Worm (Caenorhabditis elegans) whole organism, L3 larva: ENCODE data around the gene gon-14.
A peak's percentile ranks its signal among the peaks of the same experiment; 100 is the strongest.

Experiments
- R02D3.7 ChIP-seq: fragments of 150-350 bp; optimal IDR thresholded peaks from 2 replicates; lab custom pipeline; 2014; ENCODE audit warnings: missing biosample characterization, missing genetic modification characterization
- ZK546.5 ChIP-seq: sonication (generic microtip); optimal IDR thresholded peaks from 2 replicates; lab custom pipeline; 2017; ENCODE audit warnings: missing biosample characterization, missing genetic modification characterization
- aly-2 ChIP-seq: fragments of 150-350 bp; optimal IDR thresholded peaks from 2 replicates; lab custom pipeline; 2014; ENCODE audit warnings: missing biosample characterization, missing genetic modification characterization
- ceh-16 ChIP-seq: sonication (generic microtip); optimal IDR thresholded peaks from 2 replicates; lab custom pipeline; 2017; ENCODE audit warnings: missing biosample characterization, missing genetic modification characterization
- ceh-28 ChIP-seq: fragments of 150-350 bp; optimal IDR thresholded peaks from 2 replicates; lab custom pipeline; 2014; ENCODE audit warnings: missing biosample characterization, missing genetic modification reagents, missing genetic modification characterization
- ceh-82 ChIP-seq: fragments of 150-350 bp; optimal IDR thresholded peaks from 2 replicates; lab custom pipeline; 2014; ENCODE audit warnings: missing biosample characterization, missing genetic modification characterization
- ceh-9 ChIP-seq: sonication (generic microtip); optimal IDR thresholded peaks from 2 replicates; lab custom pipeline; 2018; ENCODE audit warnings: missing biosample characterization, missing genetic modification characterization
- egl-27 ChIP-seq: sonication (generic microtip); optimal IDR thresholded peaks from 4 replicates; lab custom pipeline; 2017; ENCODE audit warnings: missing biosample characterization, missing genetic modification reagents, missing genetic modification characterization
- egl-5 ChIP-seq: fragments of 150-350 bp; optimal IDR thresholded peaks from 2 replicates; lab custom pipeline; 2017; ENCODE audit warnings: missing biosample characterization, missing genetic modification reagents, missing genetic modification characterization, inconsistent platforms
- elt-1 ChIP-seq: fragments of 150-350 bp; optimal IDR thresholded peaks from 2 replicates; lab custom pipeline; 2014; ENCODE audit warnings: missing biosample characterization, missing genetic modification characterization
- elt-2 ChIP-seq: sonication (generic microtip); optimal IDR thresholded peaks from 2 replicates; lab custom pipeline; 2016; ENCODE audit warnings: missing genetic modification reagents, mild to moderate bottlenecking, missing genetic modification characterization, missing compliant biosample characterization
- fos-1 ChIP-seq: fragments of 150-350 bp; optimal IDR thresholded peaks from 2 replicates; lab custom pipeline; 2014; ENCODE audit warnings: missing biosample characterization, missing genetic modification characterization
- hmg-11 ChIP-seq: sonication (generic microtip); optimal IDR thresholded peaks from 2 replicates; lab custom pipeline; 2016; ENCODE audit warnings: missing genetic modification characterization, missing compliant biosample characterization
- jun-1 ChIP-seq: fragments of 150-350 bp; optimal IDR thresholded peaks from 2 replicates; lab custom pipeline; 2014; ENCODE audit warnings: missing biosample characterization, missing genetic modification reagents, missing genetic modification characterization
- lin-15B ChIP-seq: fragments of 150-350 bp; optimal IDR thresholded peaks from 2 replicates; lab custom pipeline; 2014; ENCODE audit warnings: missing biosample characterization, missing genetic modification characterization
- lin-39 ChIP-seq: fragments of 150-350 bp; optimal IDR thresholded peaks from 2 replicates; lab custom pipeline; 2018; ENCODE audit warnings: missing biosample characterization, missing genetic modification reagents, missing genetic modification characterization
- mdl-1 ChIP-seq: fragments of 150-350 bp; optimal IDR thresholded peaks from 2 replicates; lab custom pipeline; 2014; ENCODE audit warnings: missing biosample characterization, missing genetic modification characterization
- nfya-1 ChIP-seq: sonication (generic microtip); optimal IDR thresholded peaks from 2 replicates; lab custom pipeline; 2017; ENCODE audit warnings: missing genetic modification characterization, mild to moderate bottlenecking, missing compliant biosample characterization, antibody characterized with exemption, moderate library complexity; ENCODE audit not compliant: insufficient read depth
- nhr-11 ChIP-seq: fragments of 150-350 bp; optimal IDR thresholded peaks from 2 replicates; lab custom pipeline; 2014; ENCODE audit warnings: missing biosample characterization, missing genetic modification characterization
- nhr-12 ChIP-seq: fragments of 150-350 bp; optimal IDR thresholded peaks from 2 replicates; lab custom pipeline; 2014; ENCODE audit warnings: missing biosample characterization, missing genetic modification characterization
- nhr-23 ChIP-seq: fragments of 150-350 bp; optimal IDR thresholded peaks from 2 replicates; lab custom pipeline; 2014; ENCODE audit warnings: missing biosample characterization, missing genetic modification reagents, missing genetic modification characterization
- nhr-237 ChIP-seq: fragments of 150-350 bp; optimal IDR thresholded peaks from 2 replicates; lab custom pipeline; 2014; ENCODE audit warnings: missing biosample characterization, missing genetic modification characterization
- nhr-25 ChIP-seq: sonication (generic microtip); optimal IDR thresholded peaks from 2 replicates; lab custom pipeline; 2017; ENCODE audit warnings: missing biosample characterization, missing genetic modification characterization
- nhr-28 ChIP-seq: fragments of 150-350 bp; optimal IDR thresholded peaks from 2 replicates; lab custom pipeline; 2014; ENCODE audit warnings: missing biosample characterization, missing genetic modification characterization
- nhr-43 ChIP-seq: sonication (generic microtip); optimal IDR thresholded peaks from 2 replicates; lab custom pipeline; 2016; ENCODE audit warnings: mild to moderate bottlenecking, missing genetic modification characterization, missing compliant biosample characterization; ENCODE audit not compliant: poor library complexity, severe bottlenecking
- nhr-67 ChIP-seq: fragments of 150-350 bp; optimal IDR thresholded peaks from 2 replicates; lab custom pipeline; 2014; ENCODE audit warnings: missing biosample characterization, missing genetic modification characterization
- nhr-76 ChIP-seq: fragments of 150-350 bp; sonication (generic microtip); optimal IDR thresholded peaks from 5 replicates; lab custom pipeline; 2014; ENCODE audit warnings: missing biosample characterization, missing genetic modification characterization
- nhr-77 ChIP-seq: fragments of 150-350 bp; optimal IDR thresholded peaks from 2 replicates; lab custom pipeline; 2014; ENCODE audit warnings: missing biosample characterization, missing genetic modification characterization
- pha-4 ChIP-seq: fragments of 150-350 bp; optimal IDR thresholded peaks from 2 replicates; lab custom pipeline; 2014; ENCODE audit warnings: missing biosample characterization, missing genetic modification reagents, missing genetic modification characterization
- pqm-1 ChIP-seq: fragments of 150-350 bp; optimal IDR thresholded peaks from 2 replicates; lab custom pipeline; 2017; ENCODE audit warnings: missing biosample characterization, missing genetic modification characterization, inconsistent platforms
- sea-2 ChIP-seq: fragments of 150-350 bp; sonication (generic microtip); optimal IDR thresholded peaks from 4 replicates; lab custom pipeline; 2014; ENCODE audit warnings: missing biosample characterization, missing genetic modification reagents, missing genetic modification characterization
- skn-1 ChIP-seq: fragments of 150-350 bp; optimal IDR thresholded peaks from 2 replicates; lab custom pipeline; 2014; ENCODE audit warnings: missing biosample characterization, missing genetic modification characterization
- snpc-4 ChIP-seq: fragments of 150-350 bp; optimal IDR thresholded peaks from 2 replicates; lab custom pipeline; 2014; ENCODE audit warnings: missing biosample characterization, missing genetic modification characterization
- tbx-2 ChIP-seq: sonication (generic microtip); optimal IDR thresholded peaks from 2 replicates; lab custom pipeline; 2016; ENCODE audit warnings: mild to moderate bottlenecking, missing genetic modification characterization, missing compliant biosample characterization
- unc-39 ChIP-seq: sonication (generic microtip); optimal IDR thresholded peaks from 4 replicates; lab custom pipeline; 2017; ENCODE audit warnings: missing biosample characterization, missing genetic modification characterization
- unc-62 ChIP-seq: fragments of 150-350 bp; sonication (generic microtip); optimal IDR thresholded peaks from 4 replicates; lab custom pipeline; 2014; ENCODE audit warnings: missing biosample characterization, missing genetic modification reagents, missing genetic modification characterization
- zag-1 ChIP-seq: fragments of 150-350 bp; optimal IDR thresholded peaks from 2 replicates; lab custom pipeline; 2014; ENCODE audit warnings: missing biosample characterization, missing genetic modification characterization
- ztf-11 ChIP-seq: fragments of 150-350 bp; optimal IDR thresholded peaks from 2 replicates; lab custom pipeline; 2014; ENCODE audit warnings: missing biosample characterization, missing genetic modification characterization
- ztf-4 ChIP-seq: fragments of 150-350 bp; optimal IDR thresholded peaks from 2 replicates; lab custom pipeline; 2014; ENCODE audit warnings: missing biosample characterization, missing genetic modification characterization

Gene gon-14

DNA sequence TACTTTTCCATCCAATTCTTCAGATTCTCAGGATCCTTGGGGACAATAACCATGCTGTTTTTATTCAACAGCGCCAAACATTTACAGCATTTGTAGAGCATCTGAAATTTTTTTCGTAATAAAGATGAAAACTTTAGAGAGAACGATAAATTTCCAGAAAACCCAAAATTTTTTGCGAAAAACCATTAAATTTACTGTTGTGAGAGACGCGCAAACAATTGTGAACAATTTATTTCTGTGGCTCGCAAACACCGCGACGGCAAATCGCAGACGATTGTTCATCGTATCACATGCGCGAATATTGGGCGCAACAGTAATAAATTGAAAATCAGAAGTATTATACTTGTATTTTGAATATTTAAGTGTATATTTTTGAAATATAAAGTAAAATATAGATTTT lies at the start of gene gon-14:
TSS of gene gon-14 (minus strand) at position 101 of the 400 bp plus-strand sequence.
- no peak for TF ChIP-seq sea-2 (GFP tag; lab: Kevin White, UChicago)
- no peak for TF ChIP-seq nhr-76 (tag; lab: Kevin White, UChicago)
- TF ChIP-seq nhr-43 (tag; lab: Kevin White, UChicago) = no peak
- no peak for TF ChIP-seq egl-5 (tag; lab: Kevin White, UChicago)
- no peak for TF ChIP-seq elt-1
- no peak for TF ChIP-seq hmg-11 (tag; lab: Kevin White, UChicago)
- TF ChIP-seq ceh-28 (tag; lab: Kevin White, UChicago) = no peak
- no peak for TF ChIP-seq nhr-237 (tag; lab: Kevin White, UChicago)
- TF ChIP-seq nhr-25 (tag; lab: Kevin White, UChicago) = no peak
- TF ChIP-seq elt-2 (tag; lab: Kevin White, UChicago) = no peak
- no peak for TF ChIP-seq unc-39 (tag; lab: Kevin White, UChicago)
- TF ChIP-seq nfya-1 (tag; lab: Kevin White, UChicago) = no peak
- TF ChIP-seq egl-27 (tag; lab: Kevin White, UChicago) = no peak
- TF ChIP-seq, all 47 proteins: peak for 0

DNA sequence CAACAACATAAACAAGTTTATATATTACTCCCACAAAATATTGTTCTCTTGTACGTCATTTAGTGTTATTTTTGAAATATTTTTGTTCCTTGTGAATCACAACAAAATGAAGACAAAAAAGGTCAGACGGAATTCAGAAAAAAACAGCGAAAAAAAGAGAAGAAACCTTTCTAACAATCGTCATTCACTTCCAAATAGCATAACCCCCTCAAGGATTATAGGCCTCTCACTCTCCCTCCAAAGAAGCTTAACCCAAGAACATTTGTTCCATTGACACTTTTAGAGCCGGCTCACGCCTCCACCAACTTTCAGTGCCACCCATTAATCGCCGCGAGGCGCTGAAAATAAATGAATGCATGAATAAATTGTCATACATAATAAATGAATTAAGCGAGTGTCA lies 48.6 kb upstream of the gon-14 start:
- TF ChIP-seq lin-39 (tag; lab: Kevin White, UChicago) = peak; percentile 24
- no peak for TF ChIP-seq nhr-25 (tag; lab: Kevin White, UChicago)

DNA sequence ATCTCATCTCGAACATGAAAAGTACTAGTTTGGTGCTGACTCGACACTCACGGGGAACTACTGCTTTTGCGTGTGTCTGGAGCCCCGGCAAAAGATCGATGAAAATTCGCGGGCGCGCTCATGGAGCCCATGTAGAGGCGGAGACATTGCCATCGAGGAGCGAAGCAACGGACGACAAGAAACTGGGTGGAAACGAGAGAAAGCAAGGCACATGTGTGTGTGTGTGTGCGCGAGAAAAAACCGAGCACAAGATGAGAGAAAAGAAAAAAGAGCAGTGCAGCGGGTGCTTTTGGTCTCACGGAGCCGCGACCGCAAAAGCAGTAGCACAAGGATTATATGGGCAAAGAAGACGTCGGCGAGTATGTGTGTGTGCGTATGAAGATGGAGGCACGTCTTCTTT lies 47.8 kb upstream of the gon-14 start:
- peak; percentile 9 for TF ChIP-seq unc-62
- peak; percentile 81 for TF ChIP-seq snpc-4
- TF ChIP-seq ceh-82 (tag; lab: Kevin White, UChicago) = peak; percentile 85
- no peak for TF ChIP-seq nhr-76 (tag; lab: Kevin White, UChicago)
- no peak for TF ChIP-seq nhr-12 (tag; lab: Kevin White, UChicago)
- peak; percentile 86 for TF ChIP-seq lin-39 (tag; lab: Kevin White, UChicago)
- TF ChIP-seq tbx-2 (tag; lab: Kevin White, UChicago) = peak; percentile 5
- no peak for TF ChIP-seq pqm-1 (tag; lab: Kevin White, UChicago)
- TF ChIP-seq hmg-11 (tag; lab: Kevin White, UChicago) = peak; percentile 83
- TF ChIP-seq nfya-1 (tag; lab: Kevin White, UChicago) = peak; percentile 57
- peak; percentile 52 for TF ChIP-seq lin-15B (tag; lab: Kevin White, UChicago)
- no peak for TF ChIP-seq jun-1

DNA sequence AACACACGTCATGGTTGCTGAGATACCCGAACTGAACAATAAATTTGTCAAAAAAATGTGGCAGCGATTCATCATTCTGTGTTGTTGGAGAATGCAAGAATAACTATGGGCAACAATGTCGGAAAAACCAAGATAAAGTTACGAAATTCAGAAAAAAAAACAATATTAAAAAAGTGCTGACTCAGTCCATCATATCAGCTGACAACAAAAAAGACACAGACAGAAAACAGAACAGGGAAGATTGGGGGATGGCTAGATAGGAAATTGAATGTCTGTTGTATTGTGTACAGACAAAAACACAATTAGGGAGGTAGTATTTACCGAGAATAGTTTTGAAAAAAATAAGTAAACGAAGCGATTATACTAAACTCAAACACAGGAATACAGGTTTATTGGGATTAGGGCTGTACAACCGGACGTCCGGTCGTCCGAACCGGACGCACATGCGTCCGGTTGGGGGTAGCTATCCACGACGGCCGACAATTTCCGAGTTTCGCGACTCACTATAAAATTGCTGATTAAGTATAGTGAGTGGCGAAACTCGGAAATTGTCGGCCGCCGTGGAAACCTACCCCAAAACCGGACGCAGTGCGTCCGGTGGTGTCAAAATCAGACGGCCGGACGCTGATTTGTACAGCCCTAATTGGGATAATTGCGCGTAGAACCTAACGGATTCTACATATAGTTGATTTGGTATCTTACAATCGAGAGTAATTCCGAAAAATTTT lies 46.7 kb upstream of the gon-14 start:
- TF ChIP-seq elt-1 (no peak), egl-27 (tag; lab: Kevin White, UChicago) (no peak), fos-1 (tag; lab: Kevin White, UChicago) (no peak), ceh-82 (tag; lab: Kevin White, UChicago) (no peak), nhr-67 (tag; lab: Kevin White, UChicago) (no peak), ceh-28 (tag; lab: Kevin White, UChicago) (peak; percentile 7), elt-2 (tag; lab: Kevin White, UChicago) (peak; percentile 12), R02D3.7 (tag; lab: Kevin White, UChicago) (no peak), pha-4 (peak; percentile 59), jun-1 (no peak), ceh-16 (tag; lab: Kevin White, UChicago) (no peak), egl-5 (tag; lab: Kevin White, UChicago) (no peak)
- TF ChIP-seq, all 47 proteins: peak for 3

DNA sequence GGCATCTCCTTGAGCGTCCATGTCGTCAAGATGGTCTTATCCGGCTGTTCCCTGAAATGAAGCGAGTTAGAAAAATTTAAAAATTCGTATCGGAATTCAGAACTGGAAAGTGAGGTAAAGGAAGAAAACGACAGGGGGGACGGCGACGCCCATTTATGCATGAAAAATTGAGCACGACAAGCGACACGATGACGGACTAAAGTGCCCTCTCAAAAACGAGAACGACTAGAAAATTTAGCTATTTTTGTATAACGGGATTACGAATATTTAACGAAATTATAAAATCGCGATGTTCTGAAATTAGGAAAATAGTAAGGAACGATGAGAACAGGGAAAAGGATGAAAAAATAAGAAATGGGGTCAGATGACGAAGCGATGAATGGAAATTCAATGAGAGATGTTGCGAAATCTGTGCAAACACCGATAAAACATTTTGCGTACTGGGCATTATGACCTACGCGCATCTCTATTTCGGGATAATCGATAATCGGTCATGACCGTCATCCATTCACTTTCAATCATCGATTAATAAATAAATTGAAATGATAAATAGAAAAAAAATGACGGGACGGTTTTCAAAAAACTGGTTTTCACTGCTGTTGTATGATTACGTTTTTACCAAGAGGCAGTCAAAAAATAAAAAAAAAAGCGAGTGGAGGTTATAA lies 45.6 kb upstream of the gon-14 start, which contains the start of gene snb-1:
TSS of gene snb-1 (minus strand) at position 51 of the 665 bp plus-strand sequence.
- TF ChIP-seq elt-2 (tag; lab: Kevin White, UChicago) = peak; percentile 23
- no peak for TF ChIP-seq sea-2 (GFP tag; lab: Kevin White, UChicago)
- TF ChIP-seq nhr-28 (tag; lab: Kevin White, UChicago) = no peak
- no peak for TF ChIP-seq unc-39 (tag; lab: Kevin White, UChicago)
- TF ChIP-seq R02D3.7 (tag; lab: Kevin White, UChicago) = no peak
- no peak for TF ChIP-seq nhr-11 (tag; lab: Kevin White, UChicago)
- TF ChIP-seq zag-1 (tag; lab: Kevin White, UChicago) = no peak
- TF ChIP-seq nhr-43 (tag; lab: Kevin White, UChicago) = peak; percentile 13
- TF ChIP-seq ceh-28 (tag; lab: Kevin White, UChicago) = peak; percentile 95
- TF ChIP-seq ceh-82 (tag; lab: Kevin White, UChicago) = peak; percentile 86
- TF ChIP-seq nhr-23 (tag; lab: Kevin White, UChicago) = peak; percentile 97
- no peak for TF ChIP-seq mdl-1 (tag; lab: Kevin White, UChicago)
- peak; percentile 35 for TF ChIP-seq skn-1
- no peak for TF ChIP-seq tbx-2 (tag; lab: Kevin White, UChicago)
- no peak for TF ChIP-seq ceh-9 (tag; lab: Kevin White, UChicago)
- TF ChIP-seq nhr-76 (tag; lab: Kevin White, UChicago) = no peak
- peak; percentile 12 for TF ChIP-seq nhr-77 (tag; lab: Kevin White, UChicago)
- TF ChIP-seq nhr-237 (tag; lab: Kevin White, UChicago) = no peak
- TF ChIP-seq lin-15B (tag; lab: Kevin White, UChicago) = peak; percentile 34
- TF ChIP-seq egl-27 (tag; lab: Kevin White, UChicago) = no peak
- no peak for TF ChIP-seq ZK546.5 (tag; lab: Kevin White, UChicago)
- no peak for TF ChIP-seq ceh-16 (tag; lab: Kevin White, UChicago)
- no peak for TF ChIP-seq aly-2 (tag; lab: Kevin White, UChicago)
- TF ChIP-seq ztf-4 (tag; lab: Kevin White, UChicago) = peak; percentile 12
- TF ChIP-seq fos-1 (tag; lab: Kevin White, UChicago) = no peak
- no peak for TF ChIP-seq elt-1
- no peak for TF ChIP-seq ztf-11 (tag; lab: Kevin White, UChicago)
- TF ChIP-seq unc-62 = no peak
